Worm (Caenorhabditis elegans) whole organism, L1 larva: ENCODE measurements around the gene gst-29.

Experiments used
- alr-1 ChIP-seq: fragments of 200-800 bp; sonication (Bioruptor generic); optimal IDR thresholded peaks from 2 replicates; lab custom pipeline; 2018; ENCODE audit warnings: borderline replicate concordance, mild to moderate bottlenecking, missing genetic modification characterization, missing compliant biosample characterization
- blmp-1 ChIP-seq: fragments of 150-350 bp; optimal IDR thresholded peaks from 2 replicates; lab custom pipeline; 2014; ENCODE audit warnings: missing biosample characterization, missing genetic modification characterization
- ces-1 ChIP-seq: fragments of 150-350 bp; optimal IDR thresholded peaks from 2 replicates; lab custom pipeline; 2014; ENCODE audit warnings: missing biosample characterization, missing genetic modification reagents, missing genetic modification characterization
- elt-2 ChIP-seq: sonication (generic microtip); optimal IDR thresholded peaks from 2 replicates; lab custom pipeline; 2016; ENCODE audit warnings: missing genetic modification characterization, mild to moderate bottlenecking, inconsistent platforms, missing compliant biosample characterization, missing genetic modification reagents
- nhr-11 ChIP-seq: fragments of 150-350 bp; optimal IDR thresholded peaks from 2 replicates; lab custom pipeline; 2014; ENCODE audit warnings: missing biosample characterization, missing genetic modification characterization
- nhr-90 ChIP-seq: sonication (generic microtip); optimal IDR thresholded peaks from 2 replicates; lab custom pipeline; 2016; ENCODE audit warnings: mild to moderate bottlenecking, missing genetic modification characterization, missing compliant biosample characterization; ENCODE audit not compliant: poor library complexity
- snpc-4 ChIP-seq: fragments of 150-350 bp; optimal IDR thresholded peaks from 2 replicates; lab custom pipeline; 2014; ENCODE audit warnings: missing biosample characterization, missing genetic modification characterization
- tbx-2 ChIP-seq: sonication (generic microtip); optimal IDR thresholded peaks from 2 replicates; lab custom pipeline; 2016; ENCODE audit warnings: missing genetic modification characterization, missing compliant biosample characterization
- xbp-1 ChIP-seq: sonication (generic microtip); optimal IDR thresholded peaks from 2 replicates; lab custom pipeline; 2016; ENCODE audit warnings: missing genetic modification characterization, missing compliant biosample characterization
- zag-1 ChIP-seq: fragments of 150-350 bp; optimal IDR thresholded peaks from 2 replicates; lab custom pipeline; 2014; ENCODE audit warnings: missing biosample characterization, missing genetic modification characterization
- ztf-11 ChIP-seq, 2 experiments: sonication (generic microtip); optimal IDR thresholded peaks; 2 replicates each; lab custom pipeline; 2016 to 2017; ENCODE audit warnings: missing genetic modification characterization in 2 of 2, missing biosample characterization in 1 of 2, missing compliant biosample characterization in 1 of 2

DNA sequence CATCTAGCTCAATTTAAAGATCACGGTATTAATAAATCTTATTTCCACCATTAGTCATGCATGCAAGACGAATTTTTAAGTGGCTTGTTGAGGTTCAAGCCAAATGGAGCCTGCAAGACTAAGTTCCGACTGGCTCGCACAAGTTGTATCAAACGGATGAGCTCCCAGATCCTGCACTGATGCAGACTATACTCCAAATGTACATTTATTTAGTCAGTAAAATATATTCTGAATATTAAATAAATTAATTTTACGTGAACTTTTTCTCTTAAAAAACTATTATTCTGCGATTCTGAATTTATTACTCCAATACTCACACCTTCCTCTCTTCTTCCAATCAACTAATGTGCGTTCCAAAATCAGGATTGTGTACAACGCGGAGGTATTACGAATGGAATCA lies 6.0 kb upstream of the gst-29 start, which contains the start of gene Y53F4B.36:
- no peak for TF ChIP-seq elt-2 (tag; lab: Kevin White, UChicago)
- TF ChIP-seq blmp-1, result no peak
- no peak for TF ChIP-seq ztf-11 (tag; optimal IDR thresholded peaks at IDR 0.05; lab: Kevin White, UChicago)
- TF ChIP-seq xbp-1 (tag; lab: Kevin White, UChicago), result no peak
- no peak for TF ChIP-seq ces-1 (GFP tag; lab: Kevin White, UChicago)
- no peak for TF ChIP-seq zag-1 (tag; lab: Kevin White, UChicago)
- TF ChIP-seq nhr-90 (tag; lab: Kevin White, UChicago), result no peak
- no peak for TF ChIP-seq snpc-4 (tag; lab: Kevin White, UChicago)
- TF ChIP-seq tbx-2 (tag; lab: Kevin White, UChicago), result no peak
- TF ChIP-seq nhr-11 (tag; lab: Kevin White, UChicago), result no peak
- no peak for TF ChIP-seq alr-1 (tag; lab: Kevin White, UChicago)
